Worm (Caenorhabditis elegans): Measurements from ENCODE around the gene heh-1.

Gene heh-1

DNA sequence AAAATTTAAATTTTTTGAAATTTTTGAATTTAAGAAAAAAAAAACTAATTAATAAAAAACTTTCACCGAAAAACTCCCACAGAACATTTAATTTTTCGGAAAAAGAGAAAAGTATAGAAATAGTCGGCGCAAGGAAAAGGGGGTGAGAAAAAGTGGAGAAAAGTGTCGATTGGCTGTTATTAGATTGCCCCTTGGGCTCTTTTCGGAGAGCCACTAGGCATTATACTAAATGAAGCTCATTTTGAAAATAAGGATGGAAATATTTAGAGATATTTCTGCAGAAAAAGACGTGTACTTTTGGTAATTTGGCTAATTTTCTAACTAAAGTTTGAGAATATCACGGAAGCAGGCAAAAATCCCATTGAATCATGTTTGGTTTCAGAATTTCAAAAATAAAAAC is 24.8 kb upstream of the heh-1 start:
- no peak for TF ChIP-seq flh-1 (GFP tag; optimal IDR thresholded peaks at IDR 0.05)
- TF ChIP-seq hlh-1 (tag; optimal IDR thresholded peaks at IDR 0.05), result no peak
- peak; percentile 93 for TF ChIP-seq ces-1 (GFP tag; optimal IDR thresholded peaks at IDR 0.05)

- TF ChIP-seq mab-5 (tag; optimal IDR thresholded peaks at IDR 0.05), result no peak
- no peak for TF ChIP-seq zip-8 (tag; optimal IDR thresholded peaks at IDR 0.05)
- TF ChIP-seq sem-2 (GFP tag; optimal IDR thresholded peaks at IDR 0.05), result no peak
- no peak for TF ChIP-seq unc-62 (GFP tag; optimal IDR thresholded peaks at IDR 0.05)
- no peak for TF ChIP-seq lin-32 (GFP tag; optimal IDR thresholded peaks at IDR 0.05)
- no peak for TF ChIP-seq ztf-11 (tag; optimal IDR thresholded peaks at IDR 0.05)
- no peak for TF ChIP-seq nhr-2 (tag; optimal IDR thresholded peaks at IDR 0.05)
- TF ChIP-seq nhr-76 (tag; optimal IDR thresholded peaks at IDR 0.05), result no peak
- no peak for TF ChIP-seq ceh-43 (GFP tag; optimal IDR thresholded peaks at IDR 0.05)
- no peak for TF ChIP-seq ham-2 (GFP tag; optimal IDR thresholded peaks at IDR 0.05)
- TF ChIP-seq flh-1 (GFP tag; optimal IDR thresholded peaks at IDR 0.05), result no peak
- TF ChIP-seq pha-4 (tag; optimal IDR thresholded peaks at IDR 0.05), result no peak
- no peak for TF ChIP-seq ceh-39 (tag; optimal IDR thresholded peaks at IDR 0.05)
- no peak for TF ChIP-seq nhr-28 (tag; optimal IDR thresholded peaks at IDR 0.05)
- TF ChIP-seq ceh-83 (GFP tag; optimal IDR thresholded peaks at IDR 0.05), result no peak
- TF ChIP-seq drap-1 (GFP tag; optimal IDR thresholded peaks at IDR 0.05), result no peak
- no peak for TF ChIP-seq M03D4.4 (tag; optimal IDR thresholded peaks at IDR 0.05)
- no peak for TF ChIP-seq elt-1 (tag; optimal IDR thresholded peaks at IDR 0.05; ENCODE audit: borderline replicate concordance, insufficient read depth)
Measured at ce11 chrIII:3222707-3223106, 23.4 kb upstream of the heh-1 start.

DNA sequence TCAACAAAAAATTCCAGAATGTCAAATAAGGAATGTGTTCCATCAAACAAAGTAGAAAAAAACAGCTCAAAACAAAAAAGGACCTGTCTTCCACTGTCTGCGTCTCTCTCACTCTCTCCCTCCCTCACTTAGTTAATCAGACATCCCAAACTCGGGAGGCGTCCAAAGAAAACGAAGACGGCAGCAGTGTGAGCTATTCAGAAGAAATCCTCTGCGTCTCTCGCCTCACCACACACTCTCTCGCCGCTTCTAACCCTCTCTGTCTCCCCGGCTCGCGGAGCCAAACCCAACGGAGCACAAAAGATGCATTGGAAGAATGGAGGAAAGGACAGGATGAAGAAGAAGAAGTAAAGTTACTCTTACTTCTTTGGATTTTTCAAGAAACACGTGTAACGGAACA is 21.0 kb upstream of the heh-1 start:
- TF ChIP-seq unc-120 (tag; optimal IDR thresholded peaks at IDR 0.05; ENCODE audit: poor library complexity, severe bottlenecking) (peak; percentile 36), cnd-1 (tag; optimal IDR thresholded peaks at IDR 0.05) (no peak), nhr-12 (tag; optimal IDR thresholded peaks at IDR 0.05) (no peak), tbx-8 (GFP tag; optimal IDR thresholded peaks at IDR 0.05) (no peak), elt-3 (tag; optimal IDR thresholded peaks at IDR 0.05) (no peak), snpc-4 (tag; optimal IDR thresholded peaks at IDR 0.05) (no peak), drap-1 (GFP tag; optimal IDR thresholded peaks at IDR 0.05) (no peak), sptf-1 (tag; optimal IDR thresholded peaks at IDR 0.05) (no peak), lin-13 (tag; optimal IDR thresholded peaks at IDR 0.05) (no peak), M03D4.4 (tag; optimal IDR thresholded peaks at IDR 0.05) (no peak), ceh-83 (GFP tag; optimal IDR thresholded peaks at IDR 0.05) (no peak), blmp-1 (tag; optimal IDR thresholded peaks at IDR 0.05) (no peak), lsy-2 (tag; optimal IDR thresholded peaks at IDR 0.05) (peak; percentile 18), lin-32 (GFP tag; optimal IDR thresholded peaks at IDR 0.05) (no peak), unc-39 (tag; optimal IDR thresholded peaks at IDR 0.05) (no peak), ces-1 (GFP tag; optimal IDR thresholded peaks at IDR 0.05) (peak; percentile 77), mep-1 (tag; optimal IDR thresholded peaks at IDR 0.05) (no peak)

ce11 chrIII:3219050-3219449 is 19.7 kb upstream of the heh-1 start, which contains the start of gene frm-8:
Gene frm-8 (minus strand): TSS chrIII:3219150.
- TF ChIP-seq mls-2 (tag; optimal IDR thresholded peaks at IDR 0.05), result no peak
- no peak for TF ChIP-seq ceh-83 (GFP tag; optimal IDR thresholded peaks at IDR 0.05)
- no peak for TF ChIP-seq nhr-2 (tag; optimal IDR thresholded peaks at IDR 0.05)

DNA sequence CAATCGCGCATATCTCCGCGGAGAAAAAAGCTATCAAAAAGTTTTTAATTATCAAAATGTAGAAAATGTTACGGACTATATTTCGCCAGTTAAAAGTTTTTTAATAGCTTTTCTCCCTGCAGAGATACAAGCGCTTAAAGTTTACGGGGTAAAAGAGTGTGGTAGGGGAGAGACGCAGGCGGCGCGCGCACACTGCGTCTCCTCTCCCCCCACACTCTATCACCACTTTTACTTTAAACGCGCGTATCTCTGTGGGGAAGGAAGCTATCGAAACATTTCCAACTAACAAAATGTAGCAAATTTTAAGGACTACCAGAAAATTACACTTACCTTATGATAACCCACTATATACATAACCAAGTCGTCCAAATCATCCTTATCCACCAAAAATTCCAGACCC is 4.3 kb upstream of the heh-1 start:
- TF ChIP-seq cnd-1 (tag; optimal IDR thresholded peaks at IDR 0.05), result no peak

DNA sequence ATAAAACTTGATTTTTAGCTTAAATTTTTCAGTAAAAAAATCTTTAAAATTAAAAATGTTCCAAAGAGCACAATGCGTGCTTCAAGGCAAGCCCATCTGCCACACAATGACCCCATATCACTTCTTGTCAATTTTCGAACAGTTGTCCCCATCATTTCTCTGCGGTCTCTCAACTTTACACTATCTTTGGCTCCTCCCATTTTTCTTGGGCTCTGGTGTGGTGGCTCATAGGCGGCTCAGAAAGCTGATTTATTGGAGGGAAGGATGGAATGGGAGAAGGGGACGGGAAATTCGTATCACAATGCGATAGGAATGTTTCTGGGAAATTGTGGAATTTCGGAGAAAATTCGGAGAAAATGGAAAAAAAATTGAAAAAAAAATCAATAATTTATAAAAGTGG is 1.2 kb upstream of the heh-1 start:
- TF ChIP-seq hlh-1 (tag; optimal IDR thresholded peaks at IDR 0.05) (peak; percentile 99), unc-62 (GFP tag; optimal IDR thresholded peaks at IDR 0.05) (peak; percentile 90), mab-5 (tag; optimal IDR thresholded peaks at IDR 0.05) (peak; percentile 66), tbx-8 (GFP tag; optimal IDR thresholded peaks at IDR 0.05) (no peak), cnd-1 (tag; optimal IDR thresholded peaks at IDR 0.05) (no peak), unc-120 (tag; optimal IDR thresholded peaks at IDR 0.05; ENCODE audit: poor library complexity, severe bottlenecking) (peak; percentile 87), ceh-83 (GFP tag; optimal IDR thresholded peaks at IDR 0.05) (no peak)

Measured in whole organism, mixed stage, embryonic.